Worm (Caenorhabditis elegans) whole organism, midembryonic: Measurements from ENCODE around the gene C56E6.2.

Experiments
- T22C8.4 ChIP-seq: fragments of 200-800 bp; sonication (Bioruptor generic); IDR thresholded peaks from 2 replicates; pipeline ENCODE4 v1.3.6; 2022; ENCODE audit warnings: missing genetic modification characterization, missing compliant biosample characterization
- cog-1 ChIP-seq: sonication (generic microtip); optimal IDR thresholded peaks from 2 replicates; lab custom pipeline; 2016; ENCODE audit warnings: missing genetic modification characterization, missing compliant biosample characterization
- flt-1 ChIP-seq: fragments of 200-800 bp; sonication (Bioruptor generic); IDR thresholded peaks from 2 replicates; pipeline ENCODE4 v1.3.6; 2022; ENCODE audit warnings: missing genetic modification characterization, missing compliant biosample characterization
- klf-2 ChIP-seq: fragments of 200-800 bp; sonication (Bioruptor generic); conservative IDR thresholded peaks from 2 replicates; pipeline ENCODE4 v1.3.6; 2022; ENCODE audit warnings: missing genetic modification reagents, missing genetic modification characterization, missing compliant biosample characterization
- med-1 ChIP-seq: sonication (generic microtip); optimal IDR thresholded peaks from 2 replicates; lab custom pipeline; 2017; ENCODE audit warnings: missing genetic modification characterization, mild to moderate bottlenecking, missing compliant biosample characterization, antibody characterized with exemption, missing genetic modification reagents; ENCODE audit not compliant: insufficient read depth
- ref-1 ChIP-seq: fragments of 200-800 bp; sonication (Bioruptor generic); conservative IDR thresholded peaks from 2 replicates; pipeline ENCODE4 v1.3.6; 2022; ENCODE audit warnings: missing genetic modification reagents, missing genetic modification characterization, missing compliant biosample characterization
- tab-1 ChIP-seq: fragments of 200-800 bp; sonication (Bioruptor generic); IDR thresholded peaks from 2 replicates; pipeline ENCODE4 v1.3.6; 2022; ENCODE audit warnings: missing genetic modification characterization, missing compliant biosample characterization
- ztf-23 ChIP-seq: fragments of 200-800 bp; sonication (Bioruptor generic); IDR thresholded peaks from 2 replicates; pipeline ENCODE4 v1.3.6; 2022; ENCODE audit warnings: missing genetic modification reagents, missing genetic modification characterization, missing compliant biosample characterization
- ztf-29 ChIP-seq: fragments of 200-800 bp; sonication (Bioruptor generic); IDR thresholded peaks from 2 replicates; pipeline ENCODE4 v1.3.6; 2022; ENCODE audit warnings: missing genetic modification reagents, missing genetic modification characterization, missing compliant biosample characterization

- TF ChIP-seq ztf-23 (GFP tag; lab: Robert Waterston, UW) (no peak), med-1 (GFP tag; lab: Kevin White, UChicago) (no peak), klf-2 (GFP tag; lab: Robert Waterston, UW) (no peak), T22C8.4 (GFP tag; lab: Robert Waterston, UW) (no peak), ref-1 (GFP tag; lab: Robert Waterston, UW) (no peak), cog-1 (tag; lab: Kevin White, UChicago) (no peak), flt-1 (no peak), ztf-29 (GFP tag; lab: Robert Waterston, UW) (no peak), tab-1 (GFP tag; lab: Robert Waterston, UW) (no peak)
These were observed 49.0 kb downstream of the C56E6.2 start, which contains the start of gene sra-28 for ce11 chrII:6573677-6574076.
